Worm (Caenorhabditis elegans) whole organism, late embryonic: ENCODE data around the gene trx-3.

Source experiments
- C38D4.7 ChIP-seq: fragments of 200-800 bp; sonication (Bioruptor generic); optimal IDR thresholded peaks from 2 replicates; lab custom pipeline; 2018; ENCODE audit warnings: mild to moderate bottlenecking, missing genetic modification characterization, moderate library complexity, missing compliant biosample characterization
- F13H6.1 ChIP-seq: sonication (generic microtip); optimal IDR thresholded peaks from 2 replicates; lab custom pipeline; 2016; ENCODE audit warnings: missing genetic modification characterization, missing compliant biosample characterization
- K09A11.1 ChIP-seq: sonication (generic microtip); optimal IDR thresholded peaks from 2 replicates; lab custom pipeline; 2017; ENCODE audit warnings: antibody characterized with exemption, mild to moderate bottlenecking, missing genetic modification characterization, missing compliant biosample characterization; ENCODE audit not compliant: insufficient read depth
- T23F11.4 ChIP-seq: fragments of 200-800 bp; sonication (Bioruptor generic); optimal IDR thresholded peaks from 2 replicates; lab custom pipeline; 2018; ENCODE audit warnings: mild to moderate bottlenecking, missing genetic modification characterization, missing compliant biosample characterization
- Y22D7AL.16 ChIP-seq: sonication (generic microtip); optimal IDR thresholded peaks from 2 replicates; lab custom pipeline; 2016; ENCODE audit warnings: missing genetic modification characterization, missing compliant biosample characterization
- ceh-14 ChIP-seq: sonication (generic microtip); optimal IDR thresholded peaks from 2 replicates; lab custom pipeline; 2016; ENCODE audit warnings: missing genotype, missing genetic modification characterization, missing compliant biosample characterization
- ceh-18 ChIP-seq: sonication (generic microtip); optimal IDR thresholded peaks from 2 replicates; lab custom pipeline; 2016; ENCODE audit warnings: missing genetic modification characterization, missing compliant biosample characterization
- ceh-45 ChIP-seq: fragments of 200-800 bp; sonication (Bioruptor generic); IDR thresholded peaks from 2 replicates; pipeline ENCODE4 v1.3.6; 2022; ENCODE audit warnings: missing genetic modification reagents, missing genetic modification characterization, missing compliant biosample characterization
- ceh-9 ChIP-seq: sonication (generic microtip); optimal IDR thresholded peaks from 2 replicates; lab custom pipeline; 2016; ENCODE audit warnings: mild to moderate bottlenecking, missing genetic modification characterization, inconsistent platforms, missing compliant biosample characterization
- dmd-4 ChIP-seq: sonication (generic microtip); optimal IDR thresholded peaks from 2 replicates; lab custom pipeline; 2016; ENCODE audit warnings: borderline replicate concordance, missing genetic modification characterization, missing compliant biosample characterization
- elt-4 ChIP-seq: sonication (generic microtip); optimal IDR thresholded peaks from 2 replicates; lab custom pipeline; 2016; ENCODE audit warnings: missing genetic modification characterization, missing compliant biosample characterization
- ets-4 ChIP-seq: sonication (generic microtip); optimal IDR thresholded peaks from 2 replicates; lab custom pipeline; 2016; ENCODE audit warnings: missing genetic modification characterization, missing compliant biosample characterization
- eyg-1 ChIP-seq: sonication (generic microtip); optimal IDR thresholded peaks from 2 replicates; lab custom pipeline; 2016; ENCODE audit warnings: missing genotype, missing genetic modification characterization, missing compliant biosample characterization
- fax-1 ChIP-seq: sonication (generic microtip); optimal IDR thresholded peaks from 2 replicates; lab custom pipeline; 2016; ENCODE audit warnings: missing genotype, missing genetic modification characterization, missing compliant biosample characterization
- fkh-10 ChIP-seq: fragments of 150-350 bp; optimal IDR thresholded peaks from 2 replicates; lab custom pipeline; 2014; ENCODE audit warnings: missing biosample characterization, missing genetic modification reagents, missing genetic modification characterization
- fkh-6 ChIP-seq: sonication (generic microtip); optimal IDR thresholded peaks from 2 replicates; lab custom pipeline; 2016; ENCODE audit warnings: missing genetic modification characterization, missing compliant biosample characterization
- gmeb-2 ChIP-seq: sonication (generic microtip); optimal IDR thresholded peaks from 2 replicates; lab custom pipeline; 2016; ENCODE audit warnings: missing genetic modification characterization, inconsistent platforms, missing compliant biosample characterization
- hlh-13 ChIP-seq: fragments of 200-800 bp; sonication (Bioruptor generic); optimal IDR thresholded peaks from 2 replicates; lab custom pipeline; 2018; ENCODE audit warnings: mild to moderate bottlenecking, missing genetic modification characterization, missing compliant biosample characterization
- hlh-15 ChIP-seq: sonication (generic microtip); optimal IDR thresholded peaks from 2 replicates; lab custom pipeline; 2016; ENCODE audit warnings: missing genetic modification characterization, missing compliant biosample characterization
- hlh-30 ChIP-seq: sonication (generic microtip); optimal IDR thresholded peaks from 2 replicates; lab custom pipeline; 2017; ENCODE audit warnings: antibody characterized with exemption, missing genetic modification characterization, missing compliant biosample characterization; ENCODE audit not compliant: insufficient read depth
- hlh-6 ChIP-seq: sonication (generic microtip); optimal IDR thresholded peaks from 2 replicates; lab custom pipeline; 2016; ENCODE audit warnings: missing genotype, missing genetic modification characterization, missing compliant biosample characterization
- hlh-8 ChIP-seq: sonication (generic microtip); optimal IDR thresholded peaks from 2 replicates; lab custom pipeline; 2016; ENCODE audit warnings: missing genotype, missing genetic modification characterization, missing compliant biosample characterization
- lim-6 ChIP-seq: sonication (generic microtip); optimal IDR thresholded peaks from 2 replicates; lab custom pipeline; 2016; ENCODE audit warnings: missing genetic modification characterization, missing compliant biosample characterization
- lin-11 ChIP-seq: fragments of 200-800 bp; sonication (Bioruptor generic); optimal IDR thresholded peaks from 2 replicates; lab custom pipeline; 2018; ENCODE audit warnings: mild to moderate bottlenecking, missing genetic modification characterization, missing compliant biosample characterization
- nfya-1 ChIP-seq: sonication (generic microtip); optimal IDR thresholded peaks from 2 replicates; lab custom pipeline; 2017; ENCODE audit warnings: missing genetic modification characterization, mild to moderate bottlenecking, missing compliant biosample characterization, antibody characterized with exemption, moderate library complexity
- npax-4 ChIP-seq: sonication (generic microtip); optimal IDR thresholded peaks from 2 replicates; lab custom pipeline; 2016; ENCODE audit warnings: missing genetic modification characterization, missing compliant biosample characterization
- odd-2 ChIP-seq: sonication (generic microtip); optimal IDR thresholded peaks from 2 replicates; lab custom pipeline; 2017; ENCODE audit warnings: antibody characterized with exemption, mild to moderate bottlenecking, missing genetic modification characterization, missing compliant biosample characterization
- pag-3 ChIP-seq: sonication (generic microtip); optimal IDR thresholded peaks from 2 replicates; lab custom pipeline; 2016; ENCODE audit warnings: missing compliant biosample characterization, missing genetic modification characterization, borderline replicate concordance
- pat-9 ChIP-seq: fragments of 200-800 bp; sonication (Bioruptor generic); optimal IDR thresholded peaks from 2 replicates; lab custom pipeline; 2018; ENCODE audit warnings: mild to moderate bottlenecking, missing genetic modification characterization, moderate library complexity, missing compliant biosample characterization
- sdc-2 ChIP-seq: sonication (generic microtip); optimal IDR thresholded peaks from 2 replicates; lab custom pipeline; 2016; ENCODE audit warnings: missing genotype, missing genetic modification characterization, missing compliant biosample characterization
- sox-2 ChIP-seq: fragments of 200-800 bp; sonication (Bioruptor generic); IDR thresholded peaks from 2 replicates; pipeline ENCODE4 v1.3.6; 2022; ENCODE audit warnings: missing genetic modification reagents, missing genetic modification characterization, missing compliant biosample characterization
- sox-4 ChIP-seq: sonication (generic microtip); optimal IDR thresholded peaks from 2 replicates; lab custom pipeline; 2017; ENCODE audit warnings: mild to moderate bottlenecking, missing genetic modification characterization, inconsistent platforms, missing compliant biosample characterization
- tbx-7 ChIP-seq: sonication (generic microtip); optimal IDR thresholded peaks from 2 replicates; lab custom pipeline; 2016; ENCODE audit warnings: missing genotype, missing genetic modification characterization, missing compliant biosample characterization
- ttx-3 ChIP-seq: sonication (generic microtip); optimal IDR thresholded peaks from 2 replicates; lab custom pipeline; 2016; ENCODE audit warnings: missing genetic modification reagents, missing genetic modification characterization, missing compliant biosample characterization
- unc-55 ChIP-seq: sonication (generic microtip); optimal IDR thresholded peaks from 2 replicates; lab custom pipeline; 2017; ENCODE audit warnings: missing biosample characterization, missing genetic modification reagents, missing genetic modification characterization

Gene trx-3

DNA sequence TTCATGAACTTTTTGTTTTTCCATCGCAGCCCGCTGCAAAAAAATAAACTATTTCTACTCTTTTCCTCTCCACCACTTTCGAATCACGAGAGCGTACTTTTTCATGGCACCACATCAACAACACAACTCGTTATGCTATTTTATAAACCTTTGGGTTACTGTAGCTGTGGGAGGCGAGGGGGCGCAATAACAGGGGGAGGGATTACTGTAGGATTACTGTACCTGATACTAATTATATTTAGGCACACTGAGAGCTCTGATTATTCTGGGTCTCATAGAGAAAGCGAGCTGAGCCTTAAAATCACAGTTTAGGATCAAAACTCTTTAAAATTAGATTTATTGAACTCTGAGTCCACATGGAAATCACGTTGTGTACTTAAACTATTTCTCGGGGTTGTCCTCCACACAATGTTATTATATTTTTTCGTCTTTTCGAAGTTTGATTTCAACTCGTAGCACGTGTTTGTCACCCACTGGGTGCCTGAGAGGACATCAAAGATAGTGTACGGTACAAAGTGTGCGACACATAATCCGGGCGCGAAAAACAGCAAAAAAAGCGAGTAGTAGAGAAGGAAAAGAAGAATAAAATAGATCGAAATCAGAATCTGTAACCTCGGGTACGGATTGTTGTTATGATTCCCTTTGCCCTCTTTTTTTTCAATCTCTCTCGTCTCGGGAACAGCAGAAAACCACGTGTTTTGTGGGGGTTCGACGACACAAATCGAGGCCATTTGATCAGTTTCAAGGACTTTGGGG is 14.2 kb upstream of the trx-3 start:
- peak; percentile 8 for TF ChIP-seq hlh-30 (tag; lab: Kevin White, UChicago)
- TF ChIP-seq eyg-1 (tag; lab: Kevin White, UChicago): no peak
- TF ChIP-seq fax-1 (tag; lab: Kevin White, UChicago): no peak
- TF ChIP-seq elt-4 (tag; lab: Kevin White, UChicago): no peak
- no peak for TF ChIP-seq C38D4.7 (GFP tag; lab: Kevin White, UChicago)
- no peak for TF ChIP-seq K09A11.1 (tag; lab: Kevin White, UChicago)

DNA sequence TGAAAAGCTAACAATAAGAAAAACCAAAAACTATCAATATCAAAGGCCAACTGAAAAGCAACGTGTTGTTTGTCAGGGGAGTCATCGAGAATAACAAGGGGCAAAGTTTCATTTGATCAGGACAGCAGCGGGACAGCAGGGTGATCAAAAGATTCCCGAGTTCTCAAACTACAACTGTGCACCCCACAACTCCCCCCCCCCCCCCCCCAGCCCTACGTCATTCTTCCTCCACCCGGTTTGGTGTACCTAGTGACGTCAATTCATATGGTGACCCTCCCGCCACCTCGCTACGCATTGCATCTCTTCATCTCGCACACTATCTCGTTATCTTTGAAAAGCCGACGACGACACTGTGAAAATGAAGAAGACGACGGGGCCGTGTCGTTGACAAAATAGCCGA is 13.1 kb upstream of the trx-3 start:
- TF ChIP-seq sox-2 (GFP tag; lab: Robert Waterston, UW): no peak
- TF ChIP-seq nfya-1 (tag; lab: Kevin White, UChicago): no peak
- TF ChIP-seq ceh-18 (tag; lab: Kevin White, UChicago): no peak
- TF ChIP-seq lim-6 (tag; lab: Kevin White, UChicago): no peak
- no peak for TF ChIP-seq fax-1 (tag; lab: Kevin White, UChicago)
- TF ChIP-seq hlh-8 (tag; lab: Kevin White, UChicago): no peak
- TF ChIP-seq ttx-3: no peak
- TF ChIP-seq dmd-4: no peak
- TF ChIP-seq tbx-7 (tag; lab: Kevin White, UChicago): no peak
- no peak for TF ChIP-seq hlh-15
- TF ChIP-seq hlh-6 (tag; lab: Kevin White, UChicago): no peak
- TF ChIP-seq pag-3 (tag; lab: Kevin White, UChicago): no peak
- no peak for TF ChIP-seq pat-9
- no peak for TF ChIP-seq hlh-13 (GFP tag; lab: Kevin White, UChicago)
- TF ChIP-seq fkh-10 (GFP tag; lab: Kevin White, UChicago): no peak
- no peak for TF ChIP-seq ets-4 (tag; lab: Kevin White, UChicago)
- TF ChIP-seq lin-11 (tag; lab: Kevin White, UChicago): no peak

DNA sequence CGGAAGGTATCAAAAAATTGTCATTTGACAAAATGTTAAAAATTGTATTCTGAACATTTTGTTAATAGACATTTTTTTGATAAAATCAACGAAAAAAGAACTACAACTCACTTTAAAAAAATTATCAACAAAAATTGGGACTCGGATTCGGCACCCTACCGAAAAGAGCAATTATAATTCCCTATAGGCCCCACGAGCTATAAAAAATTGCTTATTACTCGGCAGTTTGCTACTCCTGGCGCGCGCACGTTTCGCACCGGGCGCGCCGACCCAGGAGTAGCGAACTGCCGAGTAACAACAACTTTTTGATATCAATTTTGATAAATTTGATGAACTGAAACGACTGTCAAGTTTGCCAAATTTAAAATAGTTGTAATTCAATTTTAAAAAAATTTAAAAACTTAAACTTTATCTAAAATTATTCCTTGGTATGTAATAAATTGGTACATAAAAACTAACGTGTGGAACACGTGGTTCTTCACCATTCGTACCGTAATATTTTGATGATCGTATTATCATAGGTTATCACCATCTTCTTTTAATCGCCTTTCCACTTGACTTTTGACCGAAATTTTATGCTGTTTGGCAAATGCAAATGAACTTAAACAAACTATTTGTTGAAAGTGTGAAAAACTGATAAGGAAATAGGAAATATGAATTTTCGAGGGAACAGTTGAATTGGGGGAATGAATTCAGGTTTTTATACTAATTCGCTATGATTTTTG is 11.3 kb upstream of the trx-3 start:
- TF ChIP-seq T23F11.4 (GFP tag; lab: Kevin White, UChicago): no peak
- no peak for TF ChIP-seq dmd-4
- TF ChIP-seq ceh-45 (GFP tag; lab: Robert Waterston, UW): no peak
- TF ChIP-seq Y22D7AL.16 (tag; lab: Kevin White, UChicago): no peak
- TF ChIP-seq fkh-10 (GFP tag; lab: Kevin White, UChicago): no peak
- no peak for TF ChIP-seq ceh-9 (tag; lab: Kevin White, UChicago)
- TF ChIP-seq ets-4 (tag; lab: Kevin White, UChicago): no peak
- TF ChIP-seq gmeb-2: no peak
- TF ChIP-seq sox-4 (tag; lab: Kevin White, UChicago): no peak
- TF ChIP-seq hlh-13 (GFP tag; lab: Kevin White, UChicago): no peak
- no peak for TF ChIP-seq fkh-6
- no peak for TF ChIP-seq npax-4 (tag; lab: Kevin White, UChicago)
- TF ChIP-seq hlh-8 (tag; lab: Kevin White, UChicago): no peak
- TF ChIP-seq sdc-2 (tag; lab: Kevin White, UChicago): no peak
- no peak for TF ChIP-seq ceh-14 (tag; lab: Kevin White, UChicago)
- TF ChIP-seq fax-1 (tag; lab: Kevin White, UChicago): no peak
- no peak for TF ChIP-seq F13H6.1 (tag; lab: Kevin White, UChicago)

DNA sequence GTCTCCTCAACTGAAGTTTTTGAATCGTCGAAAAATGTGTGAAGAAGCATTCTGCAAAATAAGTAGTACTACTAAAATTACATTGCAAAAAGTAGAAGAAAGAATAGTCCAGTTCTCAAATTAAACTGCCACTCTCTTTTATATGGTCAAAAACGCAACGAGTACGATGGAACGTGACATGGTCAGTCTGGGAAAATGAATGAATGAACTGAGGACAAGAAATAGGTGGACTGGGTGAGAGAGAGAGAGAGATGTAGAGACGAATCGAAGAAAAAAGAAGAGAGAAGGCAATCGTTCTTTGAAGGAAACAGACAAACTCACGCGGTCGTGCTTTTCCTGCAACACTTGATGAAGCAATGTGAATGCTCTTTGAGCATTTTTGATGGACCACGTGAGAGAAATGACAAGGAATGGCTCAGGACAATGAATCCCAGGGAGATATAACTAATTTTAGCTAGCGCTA is 9.8 kb upstream of the trx-3 start, which contains the start of gene M01H9.3:
M01H9.3 (minus strand) TSS at position 51 of the 463 bp plus-strand sequence.
- TF ChIP-seq unc-55 (GFP tag; lab: Kevin White, UChicago) (peak; percentile 51), ceh-18 (tag; lab: Kevin White, UChicago) (peak; percentile 82), odd-2 (tag; lab: Kevin White, UChicago) (no peak)
- TF ChIP-seq, all 69 proteins: peak for 2
